Fruit fly (Drosophila melanogaster): ENCODE measurements around the gene Tango14.

dm6 chr2L:1157357-1157678 lies 1.1 kb upstream of the Tango14 start:
- TF ChIP-seq Abd-B (GFP tag; optimal IDR thresholded peaks at IDR 0.05) (no peak), tai (GFP tag; optimal IDR thresholded peaks at IDR 0.05) (no peak), Hnf4 (GFP tag; optimal IDR thresholded peaks at IDR 0.05) (no peak), usp (GFP tag; optimal IDR thresholded peaks at IDR 0.05) (no peak), rgr (GFP tag; optimal IDR thresholded peaks at IDR 0.05) (no peak), Hr78 (GFP tag; optimal IDR thresholded peaks at IDR 0.05) (no peak), foxo (GFP tag; optimal IDR thresholded peaks at IDR 0.05) (no peak), psq (GFP tag; optimal IDR thresholded peaks at IDR 0.05) (no peak), CrebA (GFP tag; optimal IDR thresholded peaks at IDR 0.05; ENCODE audit: borderline replicate concordance) (no peak), GATAd (GFP tag; optimal IDR thresholded peaks at IDR 0.05) (no peak), dl (GFP tag; optimal IDR thresholded peaks at IDR 0.05; ENCODE audit: insufficient read depth in 1 of 2, partially characterized antibody in 2 of 2) (no peak), OdsH (GFP tag; optimal IDR thresholded peaks at IDR 0.05) (no peak), jim (GFP tag; optimal IDR thresholded peaks at IDR 0.05) (no peak), fru (GFP tag; optimal IDR thresholded peaks at IDR 0.05) (peak; percentile 20)

Data from whole organism, wandering third instar larva.